Worm (Caenorhabditis elegans) whole organism, L2 larva: ENCODE measurements around the gene F53A9.9.

Source experiments
- C34F6.9 ChIP-seq: fragments of 150-350 bp; optimal IDR thresholded peaks from 2 replicates; lab custom pipeline; 2014; ENCODE audit warnings: missing biosample characterization, missing genetic modification characterization
- F13H6.1 ChIP-seq: sonication (generic microtip); optimal IDR thresholded peaks from 2 replicates; lab custom pipeline; 2016; ENCODE audit warnings: missing genetic modification characterization, missing compliant biosample characterization
- R02D3.7 ChIP-seq: fragments of 150-350 bp; optimal IDR thresholded peaks from 2 replicates; lab custom pipeline; 2014; ENCODE audit warnings: missing biosample characterization, missing genetic modification characterization
- Y55F3AM.14 ChIP-seq: fragments of 200-800 bp; sonication (Bioruptor generic); optimal IDR thresholded peaks from 2 replicates; lab custom pipeline; 2018; ENCODE audit warnings: mild to moderate bottlenecking, missing genetic modification characterization, missing compliant biosample characterization
- ZK546.5 ChIP-seq: sonication (generic microtip); optimal IDR thresholded peaks from 2 replicates; lab custom pipeline; 2017; ENCODE audit warnings: missing biosample characterization, missing genetic modification characterization
- alr-1 ChIP-seq: fragments of 150-350 bp; optimal IDR thresholded peaks from 2 replicates; lab custom pipeline; 2014; ENCODE audit warnings: missing biosample characterization, missing genetic modification characterization
- aly-2 ChIP-seq: fragments of 150-350 bp; optimal IDR thresholded peaks from 2 replicates; lab custom pipeline; 2014; ENCODE audit warnings: missing biosample characterization, missing genetic modification characterization
- ama-1 ChIP-seq: fragments of 150-350 bp; optimal IDR thresholded peaks from 2 replicates; lab custom pipeline; 2018; ENCODE audit warnings: inconsistent platforms
- blmp-1 ChIP-seq: sonication (generic microtip); optimal IDR thresholded peaks from 2 replicates; lab custom pipeline; 2017; ENCODE audit warnings: missing genetic modification characterization, mild to moderate bottlenecking, missing compliant biosample characterization, antibody characterized with exemption, moderate library complexity; ENCODE audit not compliant: insufficient read depth
- ceh-16 ChIP-seq: fragments of 150-350 bp; optimal IDR thresholded peaks from 2 replicates; lab custom pipeline; 2014; ENCODE audit warnings: missing biosample characterization, missing genetic modification characterization
- ceh-82 ChIP-seq: fragments of 150-350 bp; optimal IDR thresholded peaks from 2 replicates; lab custom pipeline; 2014; ENCODE audit warnings: missing biosample characterization, missing genetic modification characterization
- crh-2 ChIP-seq: sonication (generic microtip); optimal IDR thresholded peaks from 2 replicates; lab custom pipeline; 2017; ENCODE audit warnings: missing biosample characterization, missing genetic modification characterization
- dmd-4 ChIP-seq: sonication (generic microtip); optimal IDR thresholded peaks from 2 replicates; lab custom pipeline; 2017; ENCODE audit warnings: missing biosample characterization, missing genetic modification characterization
- egl-27 ChIP-seq: sonication (generic microtip); optimal IDR thresholded peaks from 3 replicates; lab custom pipeline; 2017; ENCODE audit warnings: missing biosample characterization, missing genetic modification reagents, missing genetic modification characterization
- elt-1 ChIP-seq: fragments of 150-350 bp; optimal IDR thresholded peaks from 2 replicates; lab custom pipeline; 2014; ENCODE audit warnings: missing biosample characterization, missing genetic modification characterization
- elt-3 ChIP-seq: sonication (generic microtip); optimal IDR thresholded peaks from 2 replicates; lab custom pipeline; 2017; ENCODE audit warnings: missing biosample characterization, missing genetic modification characterization
- fos-1 ChIP-seq: fragments of 150-350 bp; optimal IDR thresholded peaks from 2 replicates; lab custom pipeline; 2014; ENCODE audit warnings: missing biosample characterization, missing genetic modification characterization
- gmeb-1 ChIP-seq: fragments of 150-350 bp; optimal IDR thresholded peaks from 2 replicates; lab custom pipeline; 2014; ENCODE audit warnings: missing biosample characterization, missing genetic modification characterization
- lin-11 ChIP-seq: fragments of 150-350 bp; sonication (generic microtip); optimal IDR thresholded peaks from 2 replicates; lab custom pipeline; 2014; ENCODE audit warnings: missing biosample characterization, missing genetic modification characterization, inconsistent platforms, mixed read lengths
- lin-39 ChIP-seq: fragments of 150-350 bp; optimal IDR thresholded peaks from 2 replicates; lab custom pipeline; 2014; ENCODE audit warnings: missing biosample characterization, missing genetic modification reagents, missing genetic modification characterization
- lsy-2 ChIP-seq, 2 experiments: fragments of 150-350 bp in 1 of 2; sonication (generic microtip) in 1 of 2; optimal IDR thresholded peaks; 2 replicates each; lab custom pipeline; 2014 to 2017; ENCODE audit warnings: missing biosample characterization in 2 of 2, missing genetic modification characterization in 2 of 2
- mab-5 ChIP-seq: fragments of 150-350 bp; optimal IDR thresholded peaks from 2 replicates; lab custom pipeline; 2014; ENCODE audit warnings: missing biosample characterization, missing genetic modification characterization
- mdl-1 ChIP-seq, 2 experiments: fragments of 150-350 bp in 1 of 2; sonication (generic microtip) in 1 of 2; optimal IDR thresholded peaks; 2 replicates each; lab custom pipeline; 2017; ENCODE audit warnings: missing biosample characterization in 2 of 2, missing genetic modification characterization in 2 of 2
- nhr-10 ChIP-seq: sonication (generic microtip); optimal IDR thresholded peaks from 2 replicates; lab custom pipeline; 2017; ENCODE audit warnings: missing biosample characterization, missing genetic modification characterization
- nhr-11 ChIP-seq: fragments of 150-350 bp; optimal IDR thresholded peaks from 2 replicates; lab custom pipeline; 2014; ENCODE audit warnings: missing biosample characterization, missing genetic modification characterization
- nhr-12 ChIP-seq: fragments of 150-350 bp; optimal IDR thresholded peaks from 2 replicates; lab custom pipeline; 2014; ENCODE audit warnings: missing biosample characterization, missing genetic modification characterization
- nhr-129 ChIP-seq: fragments of 150-350 bp; optimal IDR thresholded peaks from 2 replicates; lab custom pipeline; 2014; ENCODE audit warnings: missing biosample characterization, missing genetic modification characterization
- nhr-21 ChIP-seq: fragments of 150-350 bp; optimal IDR thresholded peaks from 2 replicates; lab custom pipeline; 2014; ENCODE audit warnings: missing biosample characterization, missing genetic modification characterization
- nhr-23 ChIP-seq: fragments of 150-350 bp; optimal IDR thresholded peaks from 2 replicates; lab custom pipeline; 2014; ENCODE audit warnings: missing biosample characterization, missing genetic modification reagents, missing genetic modification characterization
- nhr-237 ChIP-seq: fragments of 150-350 bp; optimal IDR thresholded peaks from 2 replicates; lab custom pipeline; 2014; ENCODE audit warnings: missing biosample characterization, missing genetic modification characterization
- nhr-25 ChIP-seq: fragments of 150-350 bp; sonication (generic microtip); optimal IDR thresholded peaks from 3 replicates; lab custom pipeline; 2014; ENCODE audit warnings: missing biosample characterization, missing genetic modification characterization
- nhr-6 ChIP-seq: fragments of 150-350 bp; optimal IDR thresholded peaks from 2 replicates; lab custom pipeline; 2014; ENCODE audit warnings: missing biosample characterization, missing genetic modification characterization
- nhr-77 ChIP-seq: fragments of 150-350 bp; optimal IDR thresholded peaks from 2 replicates; lab custom pipeline; 2014; ENCODE audit warnings: missing biosample characterization, missing genetic modification characterization
- peb-1 ChIP-seq: fragments of 150-350 bp; optimal IDR thresholded peaks from 2 replicates; lab custom pipeline; 2014; ENCODE audit warnings: missing biosample characterization, missing genetic modification characterization
- sem-4 ChIP-seq: fragments of 150-350 bp; optimal IDR thresholded peaks from 2 replicates; lab custom pipeline; 2014; ENCODE audit warnings: missing biosample characterization, missing genetic modification reagents, missing genetic modification characterization
- skn-1 ChIP-seq: sonication (generic microtip); optimal IDR thresholded peaks from 2 replicates; lab custom pipeline; 2017; ENCODE audit warnings: missing biosample characterization, missing genetic modification characterization
- sma-3 ChIP-seq: sonication (generic microtip); optimal IDR thresholded peaks from 2 replicates; lab custom pipeline; 2016; ENCODE audit warnings: missing genetic modification reagents, missing genetic modification characterization, missing compliant biosample characterization
- sma-9 ChIP-seq, 2 experiments: fragments of 150-350 bp in 1 of 2; sonication (generic microtip) in 1 of 2; optimal IDR thresholded peaks; 2 replicates each; lab custom pipeline; 2014 to 2016; ENCODE audit warnings: missing genetic modification characterization in 2 of 2, mild to moderate bottlenecking in 1 of 2, missing biosample characterization in 1 of 2, missing compliant biosample characterization in 1 of 2, missing genetic modification reagents in 1 of 2, moderate library complexity in 1 of 2
- snpc-4 ChIP-seq: fragments of 150-350 bp; optimal IDR thresholded peaks from 2 replicates; lab custom pipeline; 2014; ENCODE audit warnings: missing biosample characterization, missing genetic modification characterization
- unc-39 ChIP-seq: fragments of 150-350 bp; optimal IDR thresholded peaks from 2 replicates; lab custom pipeline; 2014; ENCODE audit warnings: missing biosample characterization, missing genetic modification characterization
- unc-55 ChIP-seq: fragments of 150-350 bp; sonication (generic microtip); optimal IDR thresholded peaks from 3 replicates; lab custom pipeline; 2014; ENCODE audit warnings: missing biosample characterization, missing genetic modification reagents, missing genetic modification characterization
- unc-62 ChIP-seq: fragments of 150-350 bp; optimal IDR thresholded peaks from 2 replicates; lab custom pipeline; 2014; ENCODE audit warnings: missing biosample characterization, missing genetic modification reagents, missing genetic modification characterization
- zag-1 ChIP-seq: fragments of 150-350 bp; optimal IDR thresholded peaks from 2 replicates; lab custom pipeline; 2014; ENCODE audit warnings: missing biosample characterization, missing genetic modification characterization
- ztf-1 ChIP-seq: fragments of 200-800 bp; sonication (Bioruptor generic); conservative IDR thresholded peaks from 2 replicates; pipeline ENCODE4 v1.3.6; 2022; ENCODE audit warnings: missing genetic modification characterization, missing compliant biosample characterization
- ztf-11 ChIP-seq: sonication (generic microtip); optimal IDR thresholded peaks from 2 replicates; lab custom pipeline; 2017; ENCODE audit warnings: missing biosample characterization, missing genetic modification characterization
- ztf-4 ChIP-seq: fragments of 150-350 bp; optimal IDR thresholded peaks from 2 replicates; lab custom pipeline; 2014; ENCODE audit warnings: missing biosample characterization, missing genetic modification characterization

F53A9.9 gene

ce11 chrX:8754285-8754795 lies 33.8 kb upstream of the F53A9.9 start:
- no peak for TF ChIP-seq unc-39 (tag; lab: Kevin White, UChicago)
- TF ChIP-seq unc-62 (GFP tag; lab: Kevin White, UChicago), result no peak
- TF ChIP-seq nhr-21, result peak; percentile 45

ce11 chrX:8752546-8752945 lies 32.0 kb upstream of the F53A9.9 start:
- TF ChIP-seq nhr-129 (tag; lab: Kevin White, UChicago) (peak; percentile 19), egl-27 (tag; lab: Kevin White, UChicago) (peak; percentile 10), mdl-1 (tag; optimal IDR thresholded peaks at IDR 0.05; lab: Kevin White, UChicago) (peak; percentile 36 to 60), blmp-1 (tag; lab: Kevin White, UChicago) (peak; percentile 52), crh-2 (tag; lab: Kevin White, UChicago) (peak; percentile 33), nhr-21 (peak; percentile 63), F13H6.1 (tag; lab: Kevin White, UChicago) (no peak), sma-9 (GFP tag; optimal IDR thresholded peaks at IDR 0.05; lab: Kevin White, UChicago) (peak; percentile 97), sma-9 (tag; optimal IDR thresholded peaks at IDR 0.05; lab: Kevin White, UChicago) (no peak), sma-3 (GFP tag; lab: Kevin White, UChicago) (peak; percentile 42), ZK546.5 (tag; lab: Kevin White, UChicago) (no peak)

ce11 chrX:8750660-8751059 lies 30.1 kb upstream of the F53A9.9 start, which contains the start of gene asns-2:
Gene asns-2, minus strand, starts transcription at chrX:8750941.
- no peak for TF ChIP-seq ZK546.5 (tag; lab: Kevin White, UChicago)
- TF ChIP-seq ama-1 (lab: Kevin White, UChicago), result peak; percentile 4

- TF ChIP-seq Y55F3AM.14 (GFP tag; lab: Kevin White, UChicago) (no peak), nhr-12 (tag; lab: Kevin White, UChicago) (no peak), ceh-82 (no peak), ZK546.5 (tag; lab: Kevin White, UChicago) (no peak), skn-1 (no peak), peb-1 (no peak), C34F6.9 (tag; lab: Kevin White, UChicago) (no peak), snpc-4 (tag; lab: Kevin White, UChicago) (no peak), nhr-6 (tag; lab: Kevin White, UChicago) (no peak), ztf-11 (tag; lab: Kevin White, UChicago) (no peak), R02D3.7 (tag; lab: Kevin White, UChicago) (no peak), ama-1 (lab: Kevin White, UChicago) (no peak), fos-1 (peak; percentile 93), ceh-16 (tag; lab: Kevin White, UChicago) (no peak), lin-39 (no peak), elt-1 (tag; lab: Kevin White, UChicago) (no peak), nhr-23 (tag; lab: Kevin White, UChicago) (no peak), lsy-2 (tag; optimal IDR thresholded peaks at IDR 0.05; lab: Kevin White, UChicago) (no peak), elt-3 (tag; lab: Kevin White, UChicago) (no peak), gmeb-1 (tag; lab: Kevin White, UChicago) (peak; percentile 49), F13H6.1 (tag; lab: Kevin White, UChicago) (peak; percentile 26), lin-11 (no peak), nhr-237 (tag; lab: Kevin White, UChicago) (no peak), nhr-25 (tag; lab: Kevin White, UChicago) (no peak), nhr-21 (peak; percentile 23), dmd-4 (tag; lab: Kevin White, UChicago) (no peak), unc-39 (tag; lab: Kevin White, UChicago) (no peak), nhr-77 (tag; lab: Kevin White, UChicago) (no peak), egl-27 (tag; lab: Kevin White, UChicago) (no peak), blmp-1 (tag; lab: Kevin White, UChicago) (no peak), aly-2 (tag; lab: Kevin White, UChicago) (no peak), mab-5 (tag; lab: Kevin White, UChicago) (no peak), alr-1 (tag; lab: Kevin White, UChicago) (no peak), sem-4 (no peak), unc-62 (GFP tag; lab: Kevin White, UChicago) (no peak), unc-55 (no peak), crh-2 (tag; lab: Kevin White, UChicago) (peak; percentile 49), mdl-1 (tag; optimal IDR thresholded peaks at IDR 0.05; lab: Kevin White, UChicago) (no peak), ztf-1 (no peak), ztf-4 (tag; lab: Kevin White, UChicago) (no peak), zag-1 (no peak), sma-3 (GFP tag; lab: Kevin White, UChicago) (peak; percentile 33), nhr-10 (tag; lab: Kevin White, UChicago) (no peak), nhr-11 (tag; lab: Kevin White, UChicago) (no peak)
Observed at ce11 chrX:8750209-8750608, 29.7 kb upstream of the F53A9.9 start.
